Worm (Caenorhabditis elegans) whole organism, late embryonic: ENCODE measurements around the gene F59E12.15.
A peak's percentile ranks its signal among the peaks of the same experiment; 100 is the strongest.

Experiments used
- F13H6.1 ChIP-seq: sonication (generic microtip); optimal IDR thresholded peaks from 2 replicates; lab custom pipeline; 2016; ENCODE audit warnings: missing genetic modification characterization, missing compliant biosample characterization
- K02D7.2 ChIP-seq: sonication (generic microtip); optimal IDR thresholded peaks from 2 replicates; lab custom pipeline; 2017; ENCODE audit warnings: mild to moderate bottlenecking, missing genetic modification characterization, missing compliant biosample characterization
- K09A11.1 ChIP-seq: sonication (generic microtip); optimal IDR thresholded peaks from 2 replicates; lab custom pipeline; 2017; ENCODE audit warnings: antibody characterized with exemption, mild to moderate bottlenecking, missing genetic modification characterization, missing compliant biosample characterization; ENCODE audit not compliant: insufficient read depth
- ahr-1 ChIP-seq: sonication (generic microtip); optimal IDR thresholded peaks from 2 replicates; lab custom pipeline; 2016; ENCODE audit warnings: missing genetic modification characterization, missing compliant biosample characterization
- ama-1 ChIP-seq: fragments of 150-350 bp; optimal IDR thresholded peaks from 2 replicates; lab custom pipeline; 2014
- ceh-14 ChIP-seq: sonication (generic microtip); optimal IDR thresholded peaks from 2 replicates; lab custom pipeline; 2016; ENCODE audit warnings: missing genotype, missing genetic modification characterization, missing compliant biosample characterization
- ceh-18 ChIP-seq: sonication (generic microtip); optimal IDR thresholded peaks from 2 replicates; lab custom pipeline; 2016; ENCODE audit warnings: missing genetic modification characterization, missing compliant biosample characterization
- ceh-19 ChIP-seq: fragments of 200-800 bp; sonication (Bioruptor generic); optimal IDR thresholded peaks from 2 replicates; lab custom pipeline; 2018; ENCODE audit warnings: mild to moderate bottlenecking, missing genetic modification characterization, missing compliant biosample characterization
- ceh-2 ChIP-seq: sonication (generic microtip); optimal IDR thresholded peaks from 2 replicates; lab custom pipeline; 2016; ENCODE audit warnings: missing genotype, missing genetic modification characterization, missing compliant biosample characterization
- ceh-24 ChIP-seq: sonication (generic microtip); optimal IDR thresholded peaks from 2 replicates; lab custom pipeline; 2016; ENCODE audit warnings: mild to moderate bottlenecking, missing genetic modification characterization, missing compliant biosample characterization
- ceh-30 ChIP-seq: fragments of 150-350 bp; optimal IDR thresholded peaks from 2 replicates; lab custom pipeline; 2014; ENCODE audit warnings: missing biosample characterization, missing genetic modification characterization
- ceh-31 ChIP-seq: sonication (generic microtip); optimal IDR thresholded peaks from 2 replicates; lab custom pipeline; 2016; ENCODE audit warnings: missing genetic modification characterization, missing compliant biosample characterization
- ceh-34 ChIP-seq: sonication (generic microtip); optimal IDR thresholded peaks from 2 replicates; lab custom pipeline; 2016; ENCODE audit warnings: mild to moderate bottlenecking, missing genetic modification characterization, missing compliant biosample characterization
- ceh-45 ChIP-seq: fragments of 200-800 bp; sonication (Bioruptor generic); IDR thresholded peaks from 2 replicates; pipeline ENCODE4 v1.3.6; 2022; ENCODE audit warnings: missing genetic modification reagents, missing genetic modification characterization, missing compliant biosample characterization
- ceh-48 ChIP-seq: sonication (generic microtip); optimal IDR thresholded peaks from 2 replicates; lab custom pipeline; 2016; ENCODE audit warnings: missing genetic modification characterization, inconsistent platforms, missing compliant biosample characterization
- ceh-6 ChIP-seq: fragments of 200-800 bp; sonication (Bioruptor generic); optimal IDR thresholded peaks from 2 replicates; lab custom pipeline; 2018; ENCODE audit warnings: mild to moderate bottlenecking, missing genetic modification characterization, missing compliant biosample characterization
- che-1 ChIP-seq: sonication (generic microtip); optimal IDR thresholded peaks from 2 replicates; lab custom pipeline; 2016; ENCODE audit warnings: mild to moderate bottlenecking, missing genetic modification characterization, missing compliant biosample characterization
- dmd-4 ChIP-seq: sonication (generic microtip); optimal IDR thresholded peaks from 2 replicates; lab custom pipeline; 2016; ENCODE audit warnings: borderline replicate concordance, missing genetic modification characterization, missing compliant biosample characterization
- dve-1 ChIP-seq: sonication (generic microtip); optimal IDR thresholded peaks from 2 replicates; lab custom pipeline; 2017; ENCODE audit warnings: antibody characterized with exemption, mild to moderate bottlenecking, missing genetic modification characterization, missing compliant biosample characterization
- elt-2 ChIP-seq: sonication (generic microtip); optimal IDR thresholded peaks from 2 replicates; lab custom pipeline; 2016; ENCODE audit warnings: missing genetic modification reagents, missing genetic modification characterization, missing compliant biosample characterization
- ets-4 ChIP-seq: sonication (generic microtip); optimal IDR thresholded peaks from 2 replicates; lab custom pipeline; 2016; ENCODE audit warnings: missing genetic modification characterization, missing compliant biosample characterization
- eyg-1 ChIP-seq: sonication (generic microtip); optimal IDR thresholded peaks from 2 replicates; lab custom pipeline; 2016; ENCODE audit warnings: missing genotype, missing genetic modification characterization, missing compliant biosample characterization
- fax-1 ChIP-seq: sonication (generic microtip); optimal IDR thresholded peaks from 2 replicates; lab custom pipeline; 2016; ENCODE audit warnings: missing genotype, missing genetic modification characterization, missing compliant biosample characterization
- fkh-10 ChIP-seq: fragments of 150-350 bp; optimal IDR thresholded peaks from 2 replicates; lab custom pipeline; 2014; ENCODE audit warnings: missing biosample characterization, missing genetic modification reagents, missing genetic modification characterization
- fkh-6 ChIP-seq: sonication (generic microtip); optimal IDR thresholded peaks from 2 replicates; lab custom pipeline; 2016; ENCODE audit warnings: missing genetic modification characterization, missing compliant biosample characterization
- hlh-13 ChIP-seq: fragments of 200-800 bp; sonication (Bioruptor generic); optimal IDR thresholded peaks from 2 replicates; lab custom pipeline; 2018; ENCODE audit warnings: mild to moderate bottlenecking, missing genetic modification characterization, missing compliant biosample characterization
- hlh-30 ChIP-seq: sonication (generic microtip); optimal IDR thresholded peaks from 2 replicates; lab custom pipeline; 2017; ENCODE audit warnings: antibody characterized with exemption, missing genetic modification characterization, missing compliant biosample characterization; ENCODE audit not compliant: insufficient read depth
- hlh-6 ChIP-seq: sonication (generic microtip); optimal IDR thresholded peaks from 2 replicates; lab custom pipeline; 2016; ENCODE audit warnings: missing genotype, missing genetic modification characterization, missing compliant biosample characterization
- hlh-8 ChIP-seq: sonication (generic microtip); optimal IDR thresholded peaks from 2 replicates; lab custom pipeline; 2016; ENCODE audit warnings: missing genotype, missing genetic modification characterization, missing compliant biosample characterization
- lim-6 ChIP-seq: sonication (generic microtip); optimal IDR thresholded peaks from 2 replicates; lab custom pipeline; 2016; ENCODE audit warnings: missing genetic modification characterization, missing compliant biosample characterization
- lin-11 ChIP-seq: fragments of 200-800 bp; sonication (Bioruptor generic); optimal IDR thresholded peaks from 2 replicates; lab custom pipeline; 2018; ENCODE audit warnings: mild to moderate bottlenecking, missing genetic modification characterization, missing compliant biosample characterization
- madf-2 ChIP-seq: sonication (generic microtip); optimal IDR thresholded peaks from 2 replicates; lab custom pipeline; 2017; ENCODE audit warnings: missing genetic modification characterization, missing compliant biosample characterization
- nfya-1 ChIP-seq: sonication (generic microtip); optimal IDR thresholded peaks from 2 replicates; lab custom pipeline; 2017; ENCODE audit warnings: missing genetic modification characterization, mild to moderate bottlenecking, missing compliant biosample characterization, antibody characterized with exemption, moderate library complexity
- nhr-11 ChIP-seq: fragments of 150-350 bp; optimal IDR thresholded peaks from 2 replicates; lab custom pipeline; 2014; ENCODE audit warnings: missing biosample characterization, missing genetic modification characterization
- nhr-232 ChIP-seq: sonication (generic microtip); optimal IDR thresholded peaks from 2 replicates; lab custom pipeline; 2016; ENCODE audit warnings: missing genetic modification characterization, missing compliant biosample characterization
- npax-4 ChIP-seq: sonication (generic microtip); optimal IDR thresholded peaks from 2 replicates; lab custom pipeline; 2016; ENCODE audit warnings: missing genetic modification characterization, missing compliant biosample characterization
- odd-2 ChIP-seq: sonication (generic microtip); optimal IDR thresholded peaks from 2 replicates; lab custom pipeline; 2017; ENCODE audit warnings: antibody characterized with exemption, mild to moderate bottlenecking, missing genetic modification characterization, missing compliant biosample characterization
- pax-1 ChIP-seq: fragments of 150-350 bp; optimal IDR thresholded peaks from 2 replicates; lab custom pipeline; 2014; ENCODE audit warnings: missing biosample characterization, missing genetic modification characterization
- ref-2 ChIP-seq: sonication (generic microtip); optimal IDR thresholded peaks from 2 replicates; lab custom pipeline; 2016; ENCODE audit warnings: missing genetic modification characterization, missing compliant biosample characterization
- rnt-1 ChIP-seq: sonication (generic microtip); optimal IDR thresholded peaks from 2 replicates; lab custom pipeline; 2016; ENCODE audit warnings: missing genetic modification characterization, missing compliant biosample characterization
- sdc-2 ChIP-seq: sonication (generic microtip); optimal IDR thresholded peaks from 2 replicates; lab custom pipeline; 2016; ENCODE audit warnings: missing genotype, missing genetic modification characterization, missing compliant biosample characterization
- sox-2 ChIP-seq: fragments of 200-800 bp; sonication (Bioruptor generic); IDR thresholded peaks from 2 replicates; pipeline ENCODE4 v1.3.6; 2022; ENCODE audit warnings: missing genetic modification reagents, missing genetic modification characterization, missing compliant biosample characterization
- tbx-2 ChIP-seq: sonication (generic microtip); optimal IDR thresholded peaks from 2 replicates; lab custom pipeline; 2016; ENCODE audit warnings: missing genetic modification characterization, missing compliant biosample characterization
- tbx-7 ChIP-seq: sonication (generic microtip); optimal IDR thresholded peaks from 2 replicates; lab custom pipeline; 2016; ENCODE audit warnings: missing genotype, missing genetic modification characterization, missing compliant biosample characterization
- unc-86 ChIP-seq: sonication (generic microtip); optimal IDR thresholded peaks from 2 replicates; lab custom pipeline; 2016; ENCODE audit warnings: missing genetic modification characterization, missing compliant biosample characterization
- zip-5 ChIP-seq: sonication (generic microtip); optimal IDR thresholded peaks from 2 replicates; lab custom pipeline; 2016; ENCODE audit warnings: missing genetic modification characterization, missing compliant biosample characterization

Gene F59E12.15

ce11 chrII:5603194-5603593 is 25.0 kb downstream of the F59E12.15 start, which contains the start of gene C17G10.6:
TSS of gene C17G10.6 (minus strand) at chrII:5603294.
- TF ChIP-seq lin-11 (tag; lab: Kevin White, UChicago) (no peak), tbx-2 (tag; lab: Kevin White, UChicago) (no peak), unc-86 (tag; lab: Kevin White, UChicago) (no peak), dve-1 (tag; lab: Kevin White, UChicago) (no peak), madf-2 (tag; lab: Kevin White, UChicago) (no peak), ceh-30 (no peak), elt-2 (tag; lab: Kevin White, UChicago) (no peak), ceh-48 (no peak), fkh-6 (tag; lab: Kevin White, UChicago) (no peak), ceh-19 (no peak), hlh-8 (tag; lab: Kevin White, UChicago) (no peak), eyg-1 (no peak)
- TF ChIP-seq, all 69 proteins: peak for 0

- TF ChIP-seq K02D7.2 (tag; lab: Kevin White, UChicago) (no peak), ceh-24 (tag; lab: Kevin White, UChicago) (no peak), ceh-6 (GFP tag; lab: Kevin White, UChicago) (no peak), elt-2 (tag; lab: Kevin White, UChicago) (peak; percentile 70), ama-1 (lab: Kevin White, UChicago) (peak; percentile 17), nhr-232 (no peak), fkh-10 (GFP tag; lab: Kevin White, UChicago) (no peak), dve-1 (tag; lab: Kevin White, UChicago) (peak; percentile 35), pax-1 (tag; lab: Kevin White, UChicago) (no peak), ceh-45 (no peak), hlh-30 (no peak)
- TF ChIP-seq, all 69 proteins: peak for 3
Observed at ce11 chrII:5599326-5600044, 28.7 kb downstream of the F59E12.15 start, which contains the start of gene C17G10.10. TSS of gene C17G10.10 (minus strand) at chrII:5599376.

DNA sequence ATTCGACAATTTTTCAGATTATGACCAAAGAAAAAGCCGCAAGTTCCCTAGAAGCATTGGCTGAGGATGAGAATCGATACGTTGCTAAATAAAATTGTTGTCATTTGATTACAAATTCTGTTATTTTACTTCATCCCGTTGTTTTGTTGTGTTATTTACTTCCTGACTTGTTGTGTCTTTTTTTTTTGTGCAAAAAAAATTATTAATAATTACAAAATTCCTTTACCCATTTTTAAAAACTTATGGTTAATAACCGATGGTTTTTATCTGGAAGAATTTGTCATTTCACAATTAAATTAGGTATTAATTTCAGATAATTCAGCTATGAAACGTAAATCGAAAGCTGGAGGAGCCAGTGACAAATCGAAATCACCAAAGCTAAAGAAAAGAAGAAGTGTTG is 31.9 kb downstream of the F59E12.15 start, which contains the start of gene C17G10.1:
Gene C17G10.1, plus strand, starts transcription at position 301 of the 400 bp plus-strand sequence.
- TF ChIP-seq odd-2 (tag; lab: Kevin White, UChicago) (no peak), unc-86 (tag; lab: Kevin White, UChicago) (no peak), nhr-11 (tag; lab: Kevin White, UChicago) (no peak), hlh-6 (tag; lab: Kevin White, UChicago) (no peak), ref-2 (no peak), ceh-19 (no peak), K09A11.1 (tag; lab: Kevin White, UChicago) (no peak), hlh-13 (GFP tag; lab: Kevin White, UChicago) (no peak), nfya-1 (no peak), madf-2 (tag; lab: Kevin White, UChicago) (no peak), npax-4 (tag; lab: Kevin White, UChicago) (no peak), sox-2 (GFP tag; lab: Robert Waterston, UW) (no peak), dmd-4 (no peak)

- TF ChIP-seq rnt-1 (tag; lab: Kevin White, UChicago): peak; percentile 33
- peak; percentile 71 for TF ChIP-seq zip-5 (tag; lab: Kevin White, UChicago)
- TF ChIP-seq che-1: no peak
- no peak for TF ChIP-seq nhr-232
- TF ChIP-seq hlh-8 (tag; lab: Kevin White, UChicago): peak; percentile 58
- TF ChIP-seq ceh-31 (tag; lab: Kevin White, UChicago): peak; percentile 90
- peak; percentile 80 for TF ChIP-seq tbx-2 (tag; lab: Kevin White, UChicago)
- no peak for TF ChIP-seq ceh-18 (tag; lab: Kevin White, UChicago)
- TF ChIP-seq fax-1 (tag; lab: Kevin White, UChicago): peak; percentile 8
- peak; percentile 27 for TF ChIP-seq lim-6 (tag; lab: Kevin White, UChicago)
- peak; percentile 5 for TF ChIP-seq ref-2
- peak; percentile 56 for TF ChIP-seq ets-4 (tag; lab: Kevin White, UChicago)
- TF ChIP-seq ceh-34 (tag; lab: Kevin White, UChicago): peak; percentile 45
- peak; percentile 52 for TF ChIP-seq ceh-14 (tag; lab: Kevin White, UChicago)
- TF ChIP-seq ceh-2 (tag; lab: Kevin White, UChicago): peak; percentile 33
- TF ChIP-seq sdc-2 (tag; lab: Kevin White, UChicago): no peak
- TF ChIP-seq ahr-1 (tag; lab: Kevin White, UChicago): peak; percentile 22
- TF ChIP-seq F13H6.1 (tag; lab: Kevin White, UChicago): peak; percentile 54
- TF ChIP-seq unc-86 (tag; lab: Kevin White, UChicago): peak; percentile 29
- TF ChIP-seq tbx-7 (tag; lab: Kevin White, UChicago): peak; percentile 8
- TF ChIP-seq ama-1 (lab: Kevin White, UChicago): no peak
- TF ChIP-seq hlh-6 (tag; lab: Kevin White, UChicago): no peak
Observed at ce11 chrII:5594210-5594764, 33.9 kb downstream of the F59E12.15 start, which contains the start of gene ttc-4. TSS of gene ttc-4 (plus strand) at chrII:5594714.
